Worm (Caenorhabditis elegans) whole organism, L4/young adult: ENCODE results near the gene F22B5.6.

Experiments used
- W03F9.2 ChIP-seq: fragments of 150-350 bp; optimal IDR thresholded peaks from 2 replicates; lab custom pipeline; 2014; ENCODE audit warnings: missing biosample characterization, missing genetic modification characterization
- dao-5 ChIP-seq: sonication (generic microtip); optimal IDR thresholded peaks from 2 replicates; lab custom pipeline; 2016; ENCODE audit warnings: missing genotype, missing genetic modification characterization, moderate library complexity, missing compliant biosample characterization
- him-1 ChIP-seq: sonication (generic microtip); optimal IDR thresholded peaks from 2 replicates; lab custom pipeline; 2016; ENCODE audit warnings: missing genotype, missing genetic modification reagents, missing genetic modification characterization, missing compliant biosample characterization

DNA sequence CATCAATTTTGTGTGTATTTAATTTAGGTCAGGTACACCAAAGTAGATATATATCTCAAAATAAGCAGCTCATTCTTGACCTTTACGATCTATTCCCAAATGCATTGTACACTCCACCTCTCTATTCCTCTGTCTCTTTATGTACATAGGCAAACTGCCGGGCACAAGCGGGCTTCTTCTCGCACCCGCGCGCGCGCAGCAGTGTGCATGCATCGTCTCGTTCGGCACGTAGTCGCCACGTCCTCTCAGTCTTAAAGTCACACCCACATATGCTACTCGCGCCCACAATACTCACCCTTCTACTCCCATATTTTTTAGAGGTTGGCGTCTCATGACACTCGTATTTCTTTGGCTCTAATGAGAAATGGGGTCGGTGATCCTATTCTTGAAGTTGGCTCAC is 4.6 kb downstream of the F22B5.6 start:
- TF ChIP-seq him-1 (tag; lab: Kevin White, UChicago): no peak
- no peak for TF ChIP-seq W03F9.2 (tag; lab: Kevin White, UChicago)
- no peak for TF ChIP-seq dao-5 (tag; lab: Kevin White, UChicago)
